Fruit fly (Drosophila melanogaster) whole organism, wandering third instar larva: Measurements from ENCODE around the gene Swip-1.

Experiments used
- N ChIP-seq: fragments of >200 bp; optimal IDR thresholded peaks from 2 replicates; lab custom pipeline; 2018; ENCODE audit warnings: missing biosample characterization, missing external identifiers, missing genetic modification characterization
- OdsH ChIP-seq: fragments of 200-800 bp; sonication (Bioruptor generic); optimal IDR thresholded peaks from 2 replicates; lab custom pipeline; 2016; ENCODE audit warnings: missing biosample characterization, mild to moderate bottlenecking, missing genetic modification characterization
- br ChIP-seq: fragments of 200-800 bp; sonication (Bioruptor generic); optimal IDR thresholded peaks from 2 replicates; lab custom pipeline; 2016; ENCODE audit warnings: missing biosample characterization, missing genetic modification characterization
- psq ChIP-seq: fragments of 200-800 bp; sonication (Bioruptor generic); optimal IDR thresholded peaks from 3 replicates; lab custom pipeline; 2017; ENCODE audit warnings: missing biosample characterization, mild to moderate bottlenecking, missing genetic modification characterization, moderate library complexity

DNA sequence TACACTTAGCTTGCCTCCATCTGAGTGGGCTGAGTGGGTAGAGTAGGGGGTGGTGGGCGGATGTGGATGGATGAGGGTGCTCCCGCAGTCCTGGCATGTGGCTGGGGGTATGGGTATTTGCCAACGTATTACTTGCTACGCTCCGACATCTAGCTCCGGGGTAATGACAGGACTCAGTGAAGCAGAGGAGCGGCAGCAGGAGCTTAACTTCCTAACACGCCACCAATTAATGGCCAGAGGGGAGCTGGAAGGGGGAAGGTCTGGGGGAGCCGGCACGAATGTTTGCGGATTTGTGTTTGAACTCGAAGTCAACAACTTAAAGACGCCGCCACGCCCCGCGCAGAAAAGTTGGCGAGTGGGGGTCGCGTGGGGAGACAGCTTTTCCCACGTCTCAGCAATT, 31.2 kb upstream of the Swip-1 start:
- TF ChIP-seq psq (GFP tag; lab: Kevin White, UChicago) (no peak), N (GFP tag; lab: Kevin White, UChicago) (no peak), OdsH (GFP tag; lab: Kevin White, UChicago) (no peak), br (GFP tag; lab: Kevin White, UChicago) (no peak)
